Worm (Caenorhabditis elegans): ENCODE measurements around the gene T25B2.2.

T25B2.2 gene

DNA sequence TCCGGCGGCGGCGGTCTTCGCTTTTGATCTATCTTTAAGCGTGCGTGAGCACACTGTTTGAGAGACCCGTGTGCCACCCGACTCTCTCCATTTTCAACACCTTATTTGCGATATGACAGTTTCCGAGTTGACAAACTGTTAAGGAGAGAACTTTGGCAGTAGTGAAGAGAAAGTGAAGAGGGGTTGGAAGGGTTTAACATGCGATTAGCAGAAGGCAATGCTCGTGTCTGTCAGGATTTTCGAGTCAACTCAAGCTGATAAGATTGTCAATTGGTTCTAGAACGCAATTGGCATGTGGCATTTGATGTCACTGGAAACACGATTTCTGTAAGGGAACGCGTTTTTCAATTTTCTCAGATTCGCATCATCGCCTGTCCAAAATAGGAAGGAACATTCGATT lies 2.1 kb upstream of the T25B2.2 start:
- TF ChIP-seq dpl-1 (GFP tag; optimal IDR thresholded peaks at IDR 0.05) = no peak
- no peak for TF ChIP-seq ets-4 (GFP tag; optimal IDR thresholded peaks at IDR 0.05)
- no peak for TF ChIP-seq Y95B8A.8 (GFP tag; IDR thresholded peaks at IDR 0.05)
- TF ChIP-seq nhr-120 (GFP tag; IDR thresholded peaks at IDR 0.05) = no peak
- peak; percentile 30 for TF ChIP-seq nhr-80 (tag; optimal IDR thresholded peaks at IDR 0.05)

- no peak for TF ChIP-seq lin-40 (tag; optimal IDR thresholded peaks at IDR 0.05)
- TF ChIP-seq ztf-28 (GFP tag; IDR thresholded peaks at IDR 0.05) = no peak
- TF ChIP-seq Y53F4B.3 (GFP tag; IDR thresholded peaks at IDR 0.05) = no peak
- no peak for TF ChIP-seq ztf-6 (GFP tag; IDR thresholded peaks at IDR 0.05)
Measured at ce11 chrX:6173656-6174055, 4.2 kb downstream of the T25B2.2 start, which contains the start of gene T25B2.1. Gene T25B2.1, plus strand, starts transcription at chrX:6173956.

ce11 chrX:6175829-6176228 lies 6.4 kb downstream of the T25B2.2 start, which contains the start of gene T25B2.3:
Gene T25B2.3, plus strand, starts transcription at chrX:6176129.
- TF ChIP-seq T07F8.4 (tag; optimal IDR thresholded peaks at IDR 0.05) = no peak
- TF ChIP-seq ceh-27 (GFP tag; optimal IDR thresholded peaks at IDR 0.05) = no peak
- no peak for TF ChIP-seq unc-62 (GFP tag; optimal IDR thresholded peaks at IDR 0.05)
- no peak for TF ChIP-seq ZK185.1 (tag; optimal IDR thresholded peaks at IDR 0.05; ENCODE audit: poor library complexity, severe bottlenecking)
- no peak for TF ChIP-seq Y53G8AR.9 (GFP tag; conservative IDR thresholded peaks at IDR 0.05)
- TF ChIP-seq rcor-1 (GFP tag; IDR thresholded peaks at IDR 0.05) = no peak
- no peak for TF ChIP-seq ztf-3 (GFP tag; optimal IDR thresholded peaks at IDR 0.05)
- TF ChIP-seq sdz-38 (tag; optimal IDR thresholded peaks at IDR 0.05) = no peak
- TF ChIP-seq lsy-27 (tag; optimal IDR thresholded peaks at IDR 0.05; ENCODE audit: borderline replicate concordance, insufficient read depth) = no peak
- TF ChIP-seq bed-1 (GFP tag; IDR thresholded peaks at IDR 0.05) = no peak
- no peak for TF ChIP-seq madf-6 (GFP tag; IDR thresholded peaks at IDR 0.05)
- no peak for TF ChIP-seq sea-2 (GFP tag; IDR thresholded peaks at IDR 0.05)
- no peak for TF ChIP-seq ztf-22 (GFP tag; optimal IDR thresholded peaks at IDR 0.05)

ce11 chrX:6177944-6178566 lies 8.6 kb downstream of the T25B2.2 start, which contains the start of the genes T25B2.4 and T13C5.3:
Gene T25B2.4, plus strand, starts transcription at chrX:6178244.
Gene T13C5.3, plus strand, starts transcription at chrX:6178516.
- TF ChIP-seq hmg-1.2 (GFP tag; IDR thresholded peaks at IDR 0.05) (no peak), xnd-1 (tag; optimal IDR thresholded peaks at IDR 0.05) (no peak), nfya-2 (GFP tag; IDR thresholded peaks at IDR 0.05) (no peak), ztf-22 (GFP tag; optimal IDR thresholded peaks at IDR 0.05) (no peak), madf-3 (GFP tag; IDR thresholded peaks at IDR 0.05) (no peak), lin-26 (GFP tag; IDR thresholded peaks at IDR 0.05) (no peak), hlh-12 (tag; optimal IDR thresholded peaks at IDR 0.05) (no peak), ama-1 (optimal IDR thresholded peaks at IDR 0.05) (no peak), ama-1 (GFP tag; optimal IDR thresholded peaks at IDR 0.05) (no peak)

DNA sequence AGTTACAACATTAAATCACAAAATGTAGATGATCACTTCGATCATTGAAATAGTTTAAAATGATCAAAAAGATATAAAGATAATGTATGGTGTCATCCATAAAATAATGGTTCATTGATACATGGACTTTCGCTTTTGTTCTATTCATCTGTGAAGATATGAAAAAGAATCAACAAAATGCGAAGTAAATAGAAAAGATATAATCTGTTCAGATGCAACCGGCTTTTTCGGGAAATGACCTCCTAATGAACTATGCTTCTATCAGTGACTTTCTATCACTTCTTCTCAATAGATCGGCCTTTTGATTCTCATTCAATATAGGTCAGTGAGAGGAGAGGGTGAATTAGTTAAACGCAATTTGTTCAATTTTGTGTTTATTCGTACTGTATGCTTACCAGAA lies 9.5 kb downstream of the T25B2.2 start:
- no peak for TF ChIP-seq F23B12.7 (tag; optimal IDR thresholded peaks at IDR 0.05; ENCODE audit: insufficient read depth)
- TF ChIP-seq ztf-22 (GFP tag; optimal IDR thresholded peaks at IDR 0.05) = no peak
- no peak for TF ChIP-seq Y53G8AR.9 (GFP tag; conservative IDR thresholded peaks at IDR 0.05)
- TF ChIP-seq fkh-3 (tag; optimal IDR thresholded peaks at IDR 0.05) = no peak
- TF ChIP-seq ztf-28 (GFP tag; IDR thresholded peaks at IDR 0.05) = no peak
- TF ChIP-seq nhr-27 (tag; optimal IDR thresholded peaks at IDR 0.05) = no peak
- no peak for TF ChIP-seq mcd-1 (GFP tag; IDR thresholded peaks at IDR 0.05)
- no peak for TF ChIP-seq nfya-2 (GFP tag; IDR thresholded peaks at IDR 0.05)
- TF ChIP-seq tlf-1 (GFP tag; optimal IDR thresholded peaks at IDR 0.05) = no peak
- TF ChIP-seq F37B4.10 (GFP tag; IDR thresholded peaks at IDR 0.05) = no peak

Measured in whole organism, young adult.